Worm (Caenorhabditis elegans) whole organism, L4 larva: Measurements from ENCODE around the gene atg-3.

ENCODE experiments used
- F10B5.3 ChIP-seq: sonication (generic microtip); optimal IDR thresholded peaks from 2 replicates; lab custom pipeline; 2016; ENCODE audit warnings: mild to moderate bottlenecking, missing genetic modification characterization, missing compliant biosample characterization
- F26F4.8 ChIP-seq: fragments of 200-800 bp; sonication (Bioruptor generic); conservative IDR thresholded peaks from 2 replicates; pipeline ENCODE4 v1.3.6; 2022; ENCODE audit warnings: missing genetic modification characterization, missing compliant biosample characterization
- F44E2.7 ChIP-seq: fragments of 200-800 bp; sonication (Bioruptor generic); IDR thresholded peaks from 2 replicates; pipeline ENCODE4 v2.1.2; 2022; ENCODE audit warnings: missing genetic modification characterization, missing compliant biosample characterization
- R02D3.7 ChIP-seq: fragments of 150-350 bp; sonication (generic microtip); optimal IDR thresholded peaks from 3 replicates; lab custom pipeline; 2014; ENCODE audit warnings: missing biosample characterization, missing genetic modification characterization
- T20F7.1 ChIP-seq: fragments of 200-800 bp; sonication (Bioruptor generic); optimal IDR thresholded peaks from 2 replicates; lab custom pipeline; 2018; ENCODE audit warnings: mild to moderate bottlenecking, missing genetic modification characterization, missing compliant biosample characterization
- T26A8.4 ChIP-seq: fragments of 200-800 bp; sonication (Bioruptor generic); IDR thresholded peaks from 2 replicates; pipeline ENCODE4 v1.3.6; 2022; ENCODE audit warnings: missing genetic modification characterization, missing compliant biosample characterization
- Y48G9A.11 ChIP-seq: fragments of 200-800 bp; sonication (Bioruptor generic); IDR thresholded peaks from 2 replicates; pipeline ENCODE4 v1.3.6; 2022; ENCODE audit warnings: missing genetic modification reagents, missing genetic modification characterization, missing compliant biosample characterization
- ZK546.5 ChIP-seq, 2 experiments: sonication (generic microtip); optimal IDR thresholded peaks; 2 replicates each; lab custom pipeline; 2017; ENCODE audit warnings: missing biosample characterization in 2 of 2, missing genetic modification characterization in 2 of 2
- aha-1 ChIP-seq: fragments of 150-350 bp; peaks from one replicate; lab custom pipeline; 2014; ENCODE audit warnings: missing biosample characterization, missing genetic modification characterization
- ama-1 ChIP-seq: fragments of 150-350 bp; optimal IDR thresholded peaks from 2 replicates; lab custom pipeline; 2014; ENCODE audit warnings: inconsistent platforms, mixed read lengths
- ceh-28 ChIP-seq: fragments of 150-350 bp; optimal IDR thresholded peaks from 2 replicates; lab custom pipeline; 2014; ENCODE audit warnings: missing biosample characterization, missing genetic modification reagents, missing genetic modification characterization
- ceh-32 ChIP-seq: sonication (generic microtip); optimal IDR thresholded peaks from 2 replicates; lab custom pipeline; 2016; ENCODE audit warnings: mild to moderate bottlenecking, missing genetic modification characterization, missing compliant biosample characterization; ENCODE audit not compliant: poor library complexity
- ceh-82 ChIP-seq: sonication (generic microtip); optimal IDR thresholded peaks from 2 replicates; lab custom pipeline; 2017; ENCODE audit warnings: missing biosample characterization, missing genetic modification characterization
- daf-16 ChIP-seq, 3 experiments: sonication (generic microtip); optimal IDR thresholded peaks; 2 replicates each; lab custom pipeline; 2016 to 2017; ENCODE audit warnings: missing genetic modification characterization in 3 of 3, missing genetic modification reagents in 3 of 3, mild to moderate bottlenecking in 2 of 3, missing compliant biosample characterization in 2 of 3, missing biosample characterization in 1 of 3, moderate library complexity in 1 of 3
- dpl-1 ChIP-seq: fragments of 150-350 bp; optimal IDR thresholded peaks from 2 replicates; lab custom pipeline; 2014; ENCODE audit warnings: missing biosample characterization, missing genetic modification reagents, missing genetic modification characterization
- gei-8 ChIP-seq: fragments of 200-800 bp; sonication (Bioruptor generic); optimal IDR thresholded peaks from 2 replicates; lab custom pipeline; 2018; ENCODE audit warnings: mild to moderate bottlenecking, missing genetic modification characterization, missing compliant biosample characterization
- hif-1 ChIP-seq, 2 experiments: sonication (generic microtip); optimal IDR thresholded peaks; 2 replicates each; lab custom pipeline; 2016 to 2017; ENCODE audit warnings: missing compliant biosample characterization in 2 of 2, missing genetic modification characterization in 2 of 2, missing genetic modification reagents in 2 of 2, missing genotype in 2 of 2, mild to moderate bottlenecking in 1 of 2
- hlh-11 ChIP-seq: fragments of 200-800 bp; sonication (Bioruptor generic); optimal IDR thresholded peaks from 2 replicates; lab custom pipeline; 2018; ENCODE audit warnings: mild to moderate bottlenecking, missing genetic modification characterization, missing compliant biosample characterization
- lin-13 ChIP-seq: fragments of 150-350 bp; optimal IDR thresholded peaks from 2 replicates; lab custom pipeline; 2014; ENCODE audit warnings: missing biosample characterization, missing genetic modification reagents, missing genetic modification characterization
- lin-38 ChIP-seq: fragments of 200-800 bp; sonication (Bioruptor generic); IDR thresholded peaks from 2 replicates; pipeline ENCODE4 v1.3.6; 2022; ENCODE audit warnings: missing genetic modification reagents, missing genetic modification characterization, missing compliant biosample characterization
- lsy-2 ChIP-seq, 2 experiments: fragments of 150-350 bp in 1 of 2; sonication (generic microtip) in 1 of 2; optimal IDR thresholded peaks; 2 replicates each; lab custom pipeline; 2014 to 2017; ENCODE audit warnings: missing biosample characterization in 2 of 2, missing genetic modification characterization in 2 of 2
- mdl-1 ChIP-seq, 2 experiments: fragments of 150-350 bp in 1 of 2; sonication (generic microtip) in 1 of 2; optimal IDR thresholded peaks; 2 replicates each; lab custom pipeline; 2014 to 2017; ENCODE audit warnings: missing biosample characterization in 2 of 2, missing genetic modification characterization in 2 of 2
- mep-1 ChIP-seq: fragments of 150-350 bp; sonication (generic microtip); optimal IDR thresholded peaks from 3 replicates; lab custom pipeline; 2014; ENCODE audit warnings: missing biosample characterization, missing genetic modification characterization
- mes-2 ChIP-seq: sonication (generic microtip); optimal IDR thresholded peaks from 2 replicates; lab custom pipeline; 2016; ENCODE audit warnings: missing genotype, mild to moderate bottlenecking, missing genetic modification characterization, missing compliant biosample characterization; ENCODE audit not compliant: poor library complexity, severe bottlenecking
- nhr-102 ChIP-seq: sonication (generic microtip); optimal IDR thresholded peaks from 2 replicates; lab custom pipeline; 2016; ENCODE audit warnings: mild to moderate bottlenecking, missing genetic modification characterization, moderate library complexity, missing compliant biosample characterization
- nhr-11 ChIP-seq: fragments of 150-350 bp; optimal IDR thresholded peaks from 2 replicates; lab custom pipeline; 2014; ENCODE audit warnings: missing biosample characterization, missing genetic modification characterization
- nhr-111 ChIP-seq: fragments of 200-800 bp; sonication (Bioruptor generic); optimal IDR thresholded peaks from 2 replicates; lab custom pipeline; 2018; ENCODE audit warnings: mild to moderate bottlenecking, missing genetic modification characterization, missing compliant biosample characterization
- nhr-28 ChIP-seq: fragments of 150-350 bp; optimal IDR thresholded peaks from 2 replicates; lab custom pipeline; 2014; ENCODE audit warnings: missing biosample characterization, missing genetic modification characterization
- nhr-42 ChIP-seq: fragments of 200-800 bp; sonication (Bioruptor generic); IDR thresholded peaks from 2 replicates; pipeline ENCODE4 v1.3.6; 2022; ENCODE audit warnings: missing genetic modification characterization, missing compliant biosample characterization
- nhr-76 ChIP-seq: fragments of 150-350 bp; optimal IDR thresholded peaks from 2 replicates; lab custom pipeline; 2014; ENCODE audit warnings: missing biosample characterization, missing genetic modification characterization
- pha-4 ChIP-seq, 2 experiments: fragments of 150-350 bp in 1 of 2; fragments of 200-800 bp in 1 of 2; sonication (Bioruptor generic) in 1 of 2; IDR thresholded peaks in 1 of 2; optimal IDR thresholded peaks in 1 of 2; 2 replicates each; pipeline versions ENCODE4 v1.3.6 to Lab custom; 2014 to 2022; ENCODE audit warnings: missing genetic modification characterization in 2 of 2, missing genetic modification reagents in 2 of 2, missing biosample characterization in 1 of 2, missing compliant biosample characterization in 1 of 2
- set-16 ChIP-seq: fragments of 200-800 bp; sonication (Bioruptor generic); IDR thresholded peaks from 2 replicates; pipeline ENCODE4 v1.3.6; 2022; ENCODE audit warnings: missing genetic modification reagents, missing genetic modification characterization, missing compliant biosample characterization
- skn-1 ChIP-seq: fragments of 150-350 bp; optimal IDR thresholded peaks from 2 replicates; lab custom pipeline; 2014; ENCODE audit warnings: missing biosample characterization, missing genetic modification characterization
- snpc-1.2 ChIP-seq: fragments of 200-800 bp; sonication (Bioruptor generic); IDR thresholded peaks from 2 replicates; pipeline ENCODE4 v1.3.6; 2022; ENCODE audit warnings: missing genetic modification reagents, missing genetic modification characterization, missing compliant biosample characterization
- spr-3 ChIP-seq: fragments of 200-800 bp; sonication (Bioruptor generic); optimal IDR thresholded peaks from 2 replicates; lab custom pipeline; 2018; ENCODE audit warnings: mild to moderate bottlenecking, missing genetic modification characterization, missing compliant biosample characterization
- unc-62 ChIP-seq, 3 experiments: fragments of 150-350 bp in 1 of 3; sonication (generic microtip); optimal IDR thresholded peaks in 2 of 3; peaks in 1 of 3; 1 replicate in 1 of 3; 2 replicates in 2 of 3; lab custom pipeline; 2014 to 2017; ENCODE audit warnings: missing biosample characterization in 3 of 3, missing genetic modification characterization in 3 of 3, missing genetic modification reagents in 3 of 3, missing genotype in 1 of 3
- zip-11 ChIP-seq: fragments of 200-800 bp; sonication (Bioruptor generic); IDR thresholded peaks from 2 replicates; pipeline ENCODE4 v1.3.6; 2022; ENCODE audit warnings: missing genetic modification characterization, missing compliant biosample characterization

atg-3 gene

ce11 chrIV:1046996-1047395 is 36.7 kb downstream of the atg-3 start:
- TF ChIP-seq skn-1 (tag; lab: Kevin White, UChicago): no peak
- peak in 1 of 2 experiments; percentile 82 for TF ChIP-seq unc-62 (GFP tag; optimal IDR thresholded peaks at IDR 0.05 in 1 of 2; lab: Kevin White, UChicago)
- no peak for TF ChIP-seq unc-62 (tag; optimal IDR thresholded peaks at IDR 0.05; lab: Kevin White, UChicago)
- TF ChIP-seq mdl-1 (tag; optimal IDR thresholded peaks at IDR 0.05; lab: Kevin White, UChicago): no peak
- TF ChIP-seq nhr-76: no peak
- no peak for TF ChIP-seq F44E2.7 (GFP tag; lab: Robert Waterston, UW)
- TF ChIP-seq ceh-28: peak; percentile 69

- peak; percentile 72; the same call in 1 of the 2 replicates for TF ChIP-seq Y48G9A.11
Measured at ce11 chrIV:1051636-1052133, 41.4 kb downstream of the atg-3 start, which contains the start of gene Y55F3AM.21. Gene Y55F3AM.21 (minus strand): TSS chrIV:1051686.

- TF ChIP-seq hif-1 (tag; optimal IDR thresholded peaks at IDR 0.05; lab: Kevin White, UChicago): no peak
- TF ChIP-seq set-16 (GFP tag; lab: Robert Waterston, UW): peak; percentile 93
- TF ChIP-seq ceh-32 (tag; lab: Kevin White, UChicago): no peak
- TF ChIP-seq nhr-11 (tag; lab: Kevin White, UChicago): no peak
- no peak for TF ChIP-seq ZK546.5 (tag; optimal IDR thresholded peaks at IDR 0.05; lab: Kevin White, UChicago)
- TF ChIP-seq, all 104 proteins: peak for 1
Measured at ce11 chrIV:1053989-1054388, 43.7 kb downstream of the atg-3 start.

DNA sequence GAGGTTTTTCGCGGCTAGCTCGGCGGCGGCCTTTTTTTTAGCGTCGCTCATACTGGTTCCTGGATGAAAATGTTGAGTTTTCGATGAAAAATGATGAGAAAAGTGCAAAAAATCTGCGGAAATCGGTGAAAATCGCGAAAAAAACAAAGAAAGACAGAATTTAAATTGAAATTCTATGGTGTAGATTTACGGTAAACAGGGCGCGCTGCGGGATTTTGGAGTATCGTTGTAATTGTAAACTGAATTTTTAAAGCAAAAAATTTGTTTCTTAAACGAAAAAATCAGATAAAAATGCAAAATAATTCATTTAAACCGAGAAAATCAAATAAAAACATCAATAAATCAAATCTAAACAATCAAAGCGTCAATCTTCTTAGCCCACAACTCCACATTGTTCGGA is 44.4 kb downstream of the atg-3 start, which contains the start of gene dcap-1:
dcap-1 (minus strand) TSS at position 59 of the 400 bp plus-strand sequence.
- TF ChIP-seq lsy-2 (tag; optimal IDR thresholded peaks at IDR 0.05; lab: Kevin White, UChicago) (peak in 1 of 2 experiments; percentile 50), dpl-1 (GFP tag; lab: Kevin White, UChicago) (peak; percentile 30), mep-1 (tag; lab: Kevin White, UChicago) (peak; percentile 18), spr-3 (GFP tag; lab: Kevin White, UChicago) (no peak), aha-1 (tag; lab: Kevin White, UChicago) (peak; percentile 23), Y48G9A.11 (peak; percentile 99), daf-16 (GFP tag; optimal IDR thresholded peaks at IDR 0.05; lab: Kevin White, UChicago) (no peak), daf-16 (tag; optimal IDR thresholded peaks at IDR 0.05; lab: Kevin White, UChicago) (peak; percentile 23), pha-4 (GFP tag; IDR thresholded peaks at IDR 0.05; lab: Robert Waterston, UW) (no peak), pha-4 (tag; optimal IDR thresholded peaks at IDR 0.05; lab: Kevin White, UChicago) (no peak), lin-38 (GFP tag; lab: Robert Waterston, UW) (peak; percentile 27; the same call in 1 of the 2 replicates), R02D3.7 (tag; lab: Kevin White, UChicago) (peak; percentile 77), F10B5.3 (no peak), T20F7.1 (peak; percentile 96), hlh-11 (tag; lab: Kevin White, UChicago) (no peak), lin-13 (GFP tag; lab: Kevin White, UChicago) (no peak), mes-2 (peak; percentile 42)

DNA sequence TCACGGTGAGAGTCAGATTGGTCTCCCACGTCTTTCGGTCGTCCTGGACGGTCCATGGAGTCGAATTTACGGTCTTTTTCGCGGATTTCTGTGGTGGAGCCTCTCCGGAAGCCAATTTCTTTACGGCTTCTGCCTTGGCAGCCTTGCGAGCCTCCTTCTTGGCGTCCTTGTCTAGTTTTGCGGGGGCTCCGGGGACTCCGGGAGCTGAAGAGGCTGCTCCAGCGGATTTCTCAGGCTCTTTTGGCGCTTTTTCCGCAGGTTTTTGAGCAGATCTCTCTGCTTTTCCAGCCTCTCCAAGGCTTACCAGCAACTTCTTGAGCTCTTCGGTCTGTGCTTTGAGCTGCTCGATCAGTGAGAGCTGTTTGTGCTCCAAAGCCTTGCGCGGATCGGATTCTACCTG is 45.4 kb downstream of the atg-3 start:
- TF ChIP-seq set-16 (GFP tag; lab: Robert Waterston, UW): peak; percentile 90
- no peak for TF ChIP-seq spr-3 (GFP tag; lab: Kevin White, UChicago)
- peak; percentile 8 for TF ChIP-seq aha-1 (tag; lab: Kevin White, UChicago)

DNA sequence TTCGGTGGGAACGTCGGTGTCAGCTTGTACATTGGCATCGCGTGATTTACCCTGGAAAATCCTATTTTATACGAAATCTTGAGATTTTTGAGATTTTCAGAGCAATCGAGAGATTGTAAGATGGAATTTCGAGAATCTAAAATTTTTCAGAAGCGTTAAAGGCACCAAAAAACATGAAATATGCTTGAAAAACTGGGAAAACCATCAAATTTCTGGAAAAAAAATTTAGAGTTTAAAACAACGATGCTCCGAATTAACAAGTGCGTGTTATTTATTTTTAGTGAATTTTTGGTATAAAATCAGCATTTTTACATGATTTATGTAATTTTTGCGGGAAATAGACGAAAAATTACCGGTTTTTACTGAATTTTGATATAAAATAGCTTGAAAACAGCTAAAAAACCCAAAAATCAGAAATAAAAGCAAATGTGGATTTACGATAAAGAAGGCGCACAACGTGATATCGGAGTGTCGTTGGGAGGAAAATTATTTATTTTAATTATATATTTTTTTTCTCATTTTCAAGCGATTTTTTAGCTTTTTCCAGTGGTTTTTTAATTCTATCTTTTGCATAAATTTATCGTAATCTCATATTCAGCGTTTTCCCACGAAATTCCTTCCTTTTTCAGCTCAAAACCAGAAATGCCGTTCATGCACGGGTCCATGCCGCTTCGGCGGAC is 46.1 kb downstream of the atg-3 start, which contains the start of the genes Y55F3AM.13 and mrps-25:
Y55F3AM.13 (minus strand) TSS at position 51 of the 680 bp plus-strand sequence.
mrps-25 (plus strand) TSS at position 630 of the 680 bp plus-strand sequence.
- TF ChIP-seq ceh-82 (tag; lab: Kevin White, UChicago) (no peak), lsy-2 (tag; optimal IDR thresholded peaks at IDR 0.05; lab: Kevin White, UChicago) (peak in 1 of 2 experiments; percentile 59), daf-16 (GFP tag; optimal IDR thresholded peaks at IDR 0.05; lab: Kevin White, UChicago) (no peak), daf-16 (tag; optimal IDR thresholded peaks at IDR 0.05; lab: Kevin White, UChicago) (no peak), spr-3 (GFP tag; lab: Kevin White, UChicago) (no peak), nhr-111 (GFP tag; lab: Kevin White, UChicago) (no peak), T26A8.4 (GFP tag; lab: Robert Waterston, UW) (no peak), dpl-1 (GFP tag; lab: Kevin White, UChicago) (peak; percentile 42), mes-2 (no peak), snpc-1.2 (GFP tag; lab: Robert Waterston, UW) (no peak), ama-1 (lab: Kevin White, UChicago) (no peak), nhr-42 (no peak), gei-8 (GFP tag; lab: Kevin White, UChicago) (no peak), nhr-102 (no peak), Y48G9A.11 (peak; percentile 91), nhr-28 (tag; lab: Kevin White, UChicago) (no peak), zip-11 (GFP tag; lab: Robert Waterston, UW) (no peak), T20F7.1 (peak; percentile 99), F26F4.8 (GFP tag; lab: Robert Waterston, UW) (no peak)
